Worm (Caenorhabditis elegans) whole organism, mixed stage, embryonic: Measurements from ENCODE around the gene acly-1.

Experiments
- ces-1 ChIP-seq: fragments of 150-350 bp; optimal IDR thresholded peaks from 2 replicates; lab custom pipeline; 2014; ENCODE audit warnings: missing biosample characterization, missing genetic modification reagents, missing genetic modification characterization
- hlh-1 ChIP-seq: fragments of 150-350 bp; optimal IDR thresholded peaks from 2 replicates; lab custom pipeline; 2014; ENCODE audit warnings: missing biosample characterization, missing genetic modification reagents, missing genetic modification characterization
- lin-32 ChIP-seq: fragments of 200-800 bp; sonication (Bioruptor generic); optimal IDR thresholded peaks from 2 replicates; lab custom pipeline; 2018; ENCODE audit warnings: mild to moderate bottlenecking, missing genetic modification characterization, missing compliant biosample characterization
- snpc-4 ChIP-seq: fragments of 150-350 bp; optimal IDR thresholded peaks from 2 replicates; lab custom pipeline; 2014; ENCODE audit warnings: missing biosample characterization, missing genetic modification characterization
- unc-39 ChIP-seq: fragments of 150-350 bp; optimal IDR thresholded peaks from 2 replicates; lab custom pipeline; 2014; ENCODE audit warnings: missing biosample characterization, missing genetic modification characterization

DNA sequence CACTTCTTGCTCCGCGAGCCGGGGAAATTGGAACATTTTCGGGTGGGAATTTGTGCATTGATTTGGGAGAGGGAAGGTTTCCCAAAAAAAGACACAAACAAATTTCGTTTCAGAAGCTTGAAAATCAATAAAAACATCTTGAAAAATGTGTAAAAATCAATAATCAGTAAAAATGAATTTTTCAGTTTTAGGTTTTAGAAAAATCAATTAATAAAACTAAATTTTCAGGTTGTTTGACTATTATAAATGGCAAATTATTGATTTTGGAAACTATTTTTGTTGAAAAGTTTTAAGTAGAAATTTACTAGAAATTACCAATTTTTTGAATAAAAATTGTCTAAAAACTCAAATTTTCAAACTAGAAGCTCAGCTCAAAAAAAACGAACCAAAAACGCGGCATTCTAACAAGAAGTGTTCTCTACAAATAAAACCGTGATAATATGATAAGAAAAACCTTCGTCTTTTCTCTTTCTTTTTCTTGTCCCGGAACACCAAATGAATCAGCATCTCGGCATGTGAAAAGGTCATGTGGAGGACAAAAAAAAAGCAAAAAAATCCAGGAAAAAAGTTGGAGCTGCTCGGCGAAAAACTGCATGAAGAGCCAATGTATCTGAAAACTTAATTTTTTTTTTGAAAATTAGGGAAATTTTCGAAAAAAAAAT, 46.3 kb downstream of the acly-1 start:
- TF ChIP-seq hlh-1 (tag; lab: Kevin White, UChicago) (no peak), ces-1 (GFP tag; lab: Kevin White, UChicago) (no peak), unc-39 (no peak), lin-32 (no peak), snpc-4 (tag; lab: Kevin White, UChicago) (no peak)
